Fruit fly (Drosophila melanogaster) whole organism, embryonic: ENCODE results near the gene CG6015.

Source experiments
- Awh ChIP-seq: fragments of 200-800 bp; sonication (Bioruptor generic); IDR thresholded peaks from 2 replicates; pipeline ENCODE4, ENCODE4 v1.3.6; 2022; ENCODE audit warnings: missing biosample characterization, missing genetic modification characterization
- CG10274 ChIP-seq: fragments of 200-800 bp; sonication (Bioruptor generic); optimal IDR thresholded peaks from 3 replicates; lab custom pipeline; 2017; ENCODE audit warnings: missing biosample characterization, mild to moderate bottlenecking, missing genetic modification characterization
- CG10979 ChIP-seq: fragments of 200-800 bp; sonication (Bioruptor generic); optimal IDR thresholded peaks from 2 replicates; lab custom pipeline; 2018; ENCODE audit warnings: missing biosample characterization, mild to moderate bottlenecking, missing genetic modification characterization, moderate library complexity
- CG11696 ChIP-seq: fragments of 200-800 bp; sonication (Bioruptor generic); IDR thresholded peaks from 2 replicates; pipeline ENCODE4 v1.3.6; 2022; ENCODE audit warnings: missing biosample characterization, missing genetic modification characterization
- CG12155 ChIP-seq: fragments of 200-800 bp; sonication (Bioruptor generic); optimal IDR thresholded peaks from 3 replicates; lab custom pipeline; 2016; ENCODE audit warnings: missing biosample characterization, missing genetic modification characterization
- CG13775 ChIP-seq: fragments of 200-800 bp; sonication (Bioruptor generic); optimal IDR thresholded peaks from 3 replicates; lab custom pipeline; 2017; ENCODE audit warnings: missing biosample characterization, mild to moderate bottlenecking, missing genetic modification characterization
- CG14441 ChIP-seq: fragments of 200-800 bp; sonication (Bioruptor generic); IDR thresholded peaks from 2 replicates; pipeline ENCODE4 v1.3.6; 2022; ENCODE audit warnings: missing biosample characterization, missing genetic modification characterization
- CG15073 ChIP-seq: fragments of 200-800 bp; sonication (Bioruptor generic); optimal IDR thresholded peaks from 2 replicates; lab custom pipeline; 2016; ENCODE audit warnings: missing biosample characterization, missing genetic modification characterization
- CG1792 ChIP-seq: fragments of 200-800 bp; sonication (Bioruptor generic); optimal IDR thresholded peaks from 2 replicates; lab custom pipeline; 2016; ENCODE audit warnings: missing biosample characterization, missing genetic modification characterization
- CG2116 ChIP-seq: fragments of 200-800 bp; sonication (Bioruptor generic); optimal IDR thresholded peaks from 3 replicates; lab custom pipeline; 2018; ENCODE audit warnings: missing biosample characterization, mild to moderate bottlenecking, missing genetic modification characterization
- CG2712 ChIP-seq: fragments of 200-800 bp; optimal IDR thresholded peaks from 3 replicates; lab custom pipeline; 2019; ENCODE audit warnings: missing biosample characterization, mild to moderate bottlenecking, missing genetic modification characterization, moderate library complexity
- CG30403 ChIP-seq: fragments of 200-800 bp; sonication (Bioruptor generic); optimal IDR thresholded peaks from 3 replicates; lab custom pipeline; 2016; ENCODE audit warnings: missing biosample characterization, missing genetic modification characterization
- CG3281 ChIP-seq: fragments of 200-800 bp; sonication (Bioruptor generic); optimal IDR thresholded peaks from 3 replicates; lab custom pipeline; 2017; ENCODE audit warnings: missing biosample characterization, mild to moderate bottlenecking, missing genetic modification characterization
- CG34422 ChIP-seq: fragments of 200-800 bp; sonication (Bioruptor generic); IDR thresholded peaks from 3 replicates; pipeline ENCODE4 v1.3.6; 2022; ENCODE audit warnings: missing biosample characterization, missing genetic modification characterization
- CG3847 ChIP-seq: fragments of 200-800 bp; sonication (Bioruptor generic); IDR thresholded peaks from 2 replicates; pipeline ENCODE4 v1.3.6; 2022; ENCODE audit warnings: missing biosample characterization, missing genetic modification characterization
- CG5180 ChIP-seq: fragments of 200-800 bp; sonication (Bioruptor generic); optimal IDR thresholded peaks from 3 replicates; lab custom pipeline; 2017; ENCODE audit warnings: missing biosample characterization, missing genetic modification characterization, mild to moderate bottlenecking, moderate library complexity, missing genetic modification reagents
- CG7357 ChIP-seq: fragments of 200-800 bp; sonication (Bioruptor generic); IDR thresholded peaks from 3 replicates; pipeline ENCODE4 v1.3.6; 2022; ENCODE audit warnings: missing biosample characterization, missing genetic modification characterization
- CG9437 ChIP-seq: fragments of 200-800 bp; sonication (Bioruptor generic); optimal IDR thresholded peaks from 2 replicates; lab custom pipeline; 2018; ENCODE audit warnings: missing biosample characterization, mild to moderate bottlenecking, missing genetic modification characterization
- CoRest ChIP-seq: fragments of 200-800 bp; sonication (Bioruptor generic); optimal IDR thresholded peaks from 3 replicates; lab custom pipeline; 2018; ENCODE audit warnings: missing biosample characterization, mild to moderate bottlenecking, missing genetic modification characterization, moderate library complexity
- Drgx ChIP-seq: fragments of 200-800 bp; sonication (Bioruptor generic); IDR thresholded peaks from 2 replicates; pipeline ENCODE4 v1.3.6; 2022; ENCODE audit warnings: missing biosample characterization, missing genetic modification characterization
- E2f1 ChIP-seq: fragments of 200-800 bp; sonication (Bioruptor generic); IDR thresholded peaks from 2 replicates; pipeline ENCODE4 v1.3.6; 2022; ENCODE audit warnings: missing biosample characterization, missing genetic modification characterization
- HHEX ChIP-seq: fragments of 200-800 bp; sonication (Bioruptor generic); optimal IDR thresholded peaks from 3 replicates; lab custom pipeline; 2017; ENCODE audit warnings: missing biosample characterization, mild to moderate bottlenecking, missing genetic modification characterization, missing genetic modification reagents
- HLH4C ChIP-seq: fragments of 200-800 bp; sonication (Bioruptor generic); IDR thresholded peaks from 3 replicates; pipeline ENCODE4 v1.3.6; 2022; ENCODE audit warnings: missing biosample characterization, missing genetic modification characterization; ENCODE audit not compliant: partially characterized antibody
- Lpt ChIP-seq: fragments of >200 bp; optimal IDR thresholded peaks from 2 replicates; lab custom pipeline; 2018; ENCODE audit warnings: missing biosample characterization, missing genetic modification characterization
- MESR4 ChIP-seq: fragments of 200-800 bp; sonication (Bioruptor generic); optimal IDR thresholded peaks from 2 replicates; lab custom pipeline; 2018; ENCODE audit warnings: missing biosample characterization, mild to moderate bottlenecking, missing genetic modification characterization, moderate library complexity
- Med ChIP-seq: fragments of 200-800 bp; sonication (Bioruptor generic); peaks from one replicate; lab custom pipeline; 2016; ENCODE audit warnings: missing biosample characterization, missing genetic modification characterization, mild to moderate bottlenecking, inconsistent platforms, moderate library complexity
- Meics ChIP-seq: fragments of 200-800 bp; sonication (Bioruptor generic); optimal IDR thresholded peaks from 2 replicates; lab custom pipeline; 2017; ENCODE audit warnings: missing biosample characterization, mild to moderate bottlenecking, missing genetic modification characterization
- NfI ChIP-seq: fragments of 200-800 bp; sonication (Bioruptor generic); optimal IDR thresholded peaks from 3 replicates; lab custom pipeline; 2018; ENCODE audit warnings: missing biosample characterization, mild to moderate bottlenecking, missing genetic modification characterization, moderate library complexity
- PHDP ChIP-seq: fragments of 200-800 bp; sonication (Bioruptor generic); optimal IDR thresholded peaks from 3 replicates; lab custom pipeline; 2018; ENCODE audit warnings: missing biosample characterization, mild to moderate bottlenecking, missing genetic modification characterization, moderate library complexity
- Spps ChIP-seq: fragments of 200-800 bp; sonication (Bioruptor generic); optimal IDR thresholded peaks from 2 replicates; lab custom pipeline; 2018; ENCODE audit warnings: missing biosample characterization, mild to moderate bottlenecking, missing genetic modification characterization
- bsh ChIP-seq, 2 experiments: fragments of 200-800 bp; sonication (Bioruptor generic); optimal IDR thresholded peaks; 2 replicates each; lab custom pipeline; 2017 to 2018; ENCODE audit warnings: mild to moderate bottlenecking in 2 of 2, missing biosample characterization in 2 of 2, missing genetic modification characterization in 2 of 2, moderate library complexity in 1 of 2
- cg ChIP-seq: fragments of 200-800 bp; sonication (Bioruptor generic); optimal IDR thresholded peaks from 3 replicates; lab custom pipeline; 2019; ENCODE audit warnings: missing biosample characterization, mild to moderate bottlenecking, missing genetic modification characterization, moderate library complexity
- chn ChIP-seq: fragments of 200-800 bp; sonication (Bioruptor generic); optimal IDR thresholded peaks from 2 replicates; lab custom pipeline; 2016; ENCODE audit warnings: missing biosample characterization, missing genetic modification characterization
- croc ChIP-seq: fragments of 200-800 bp; sonication (Bioruptor generic); conservative IDR thresholded peaks from 3 replicates; pipeline ENCODE4 v1.3.6; 2022; ENCODE audit warnings: missing biosample characterization, missing genetic modification characterization
- cwo ChIP-seq: fragments of 200-800 bp; sonication (Bioruptor generic); optimal IDR thresholded peaks from 3 replicates; lab custom pipeline; 2017; ENCODE audit warnings: missing biosample characterization, missing genetic modification characterization, mild to moderate bottlenecking, moderate library complexity, missing genetic modification reagents
- disco-r ChIP-seq: fragments of 200-800 bp; sonication (Bioruptor generic); optimal IDR thresholded peaks from 2 replicates; lab custom pipeline; 2016; ENCODE audit warnings: missing biosample characterization, missing genetic modification characterization
- ewg ChIP-seq: fragments of 200-800 bp; sonication (Bioruptor generic); optimal IDR thresholded peaks from 3 replicates; lab custom pipeline; 2017; ENCODE audit warnings: mild to moderate bottlenecking, missing biosample characterization, missing genetic modification reagents, missing genetic modification characterization
- eyg ChIP-seq: fragments of 200-800 bp; sonication (Bioruptor generic); optimal IDR thresholded peaks from 3 replicates; lab custom pipeline; 2016; ENCODE audit warnings: missing biosample characterization, missing genetic modification characterization
- ftz-f1 ChIP-seq: fragments of 200-800 bp; sonication (Bioruptor generic); optimal IDR thresholded peaks from 2 replicates; lab custom pipeline; 2016; ENCODE audit warnings: missing biosample characterization, missing genetic modification characterization
- jing ChIP-seq: fragments of 200-800 bp; sonication (Bioruptor generic); optimal IDR thresholded peaks from 2 replicates; lab custom pipeline; 2018; ENCODE audit warnings: missing biosample characterization, mild to moderate bottlenecking, missing genetic modification characterization
- lov ChIP-seq, 2 experiments: fragments of 200-800 bp in 1 of 2; fragments of >200 bp in 1 of 2; sonication (Bioruptor generic) in 1 of 2; IDR thresholded peaks in 1 of 2; optimal IDR thresholded peaks in 1 of 2; 2 replicates in 1 of 2; 3 replicates in 1 of 2; pipeline versions ENCODE4 v1.3.6 to Lab custom; 2017 to 2022; ENCODE audit warnings: missing biosample characterization in 1 of 2, missing genetic modification characterization in 1 of 2
- nau ChIP-seq: fragments of 200-800 bp; sonication (Bioruptor generic); optimal IDR thresholded peaks from 3 replicates; lab custom pipeline; 2017; ENCODE audit warnings: missing biosample characterization, mild to moderate bottlenecking, missing genetic modification characterization, missing genetic modification reagents
- nmo ChIP-seq: fragments of 200-800 bp; sonication (Bioruptor generic); optimal IDR thresholded peaks from 2 replicates; lab custom pipeline; 2018; ENCODE audit warnings: missing biosample characterization, mild to moderate bottlenecking, missing genetic modification characterization, moderate library complexity
- pfk ChIP-seq: fragments of 200-800 bp; sonication (Bioruptor generic); optimal IDR thresholded peaks from 2 replicates; lab custom pipeline; 2018; ENCODE audit warnings: missing biosample characterization, mild to moderate bottlenecking, missing genetic modification characterization, moderate library complexity
- pnt ChIP-seq: fragments of 200-800 bp; sonication (Bioruptor generic); optimal IDR thresholded peaks from 3 replicates; lab custom pipeline; 2016; ENCODE audit warnings: missing biosample characterization, missing genetic modification characterization
- sug ChIP-seq: fragments of 200-800 bp; optimal IDR thresholded peaks from 2 replicates; lab custom pipeline; 2019; ENCODE audit warnings: missing biosample characterization, mild to moderate bottlenecking, missing genetic modification characterization, moderate library complexity
- vfl ChIP-seq: fragments of 200-800 bp; sonication (Bioruptor generic); optimal IDR thresholded peaks from 2 replicates; lab custom pipeline; 2016; ENCODE audit warnings: missing biosample characterization, missing genetic modification characterization
- wdn ChIP-seq: fragments of 200-800 bp; sonication (Bioruptor generic); IDR thresholded peaks from 2 replicates; pipeline ENCODE4 v1.3.6; 2022; ENCODE audit warnings: missing biosample characterization, missing genetic modification characterization
- zfh2 ChIP-seq: fragments of 200-800 bp; sonication (Bioruptor generic); optimal IDR thresholded peaks from 2 replicates; lab custom pipeline; 2016; ENCODE audit warnings: missing biosample characterization, missing genetic modification characterization

CG6015 gene

DNA sequence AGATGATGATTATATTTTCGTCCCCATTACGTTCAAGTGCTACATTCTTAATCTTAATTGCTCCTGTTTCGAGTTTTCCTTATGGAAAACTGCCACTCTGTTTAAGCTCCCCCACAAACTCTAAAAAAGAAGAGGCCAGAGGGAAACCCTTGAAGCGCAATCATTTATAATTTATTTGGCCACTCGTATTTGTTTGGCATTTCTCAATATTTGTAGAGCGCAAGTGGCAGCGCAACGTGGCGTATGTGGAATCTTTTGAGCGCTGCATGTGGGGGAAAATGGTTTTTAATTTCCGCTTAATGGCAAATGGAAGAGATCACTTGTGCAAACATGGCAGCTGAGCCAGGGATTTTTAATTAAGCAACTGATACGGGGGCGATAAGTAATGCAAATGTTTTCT lies 33.1 kb upstream of the CG6015 start (continued):
- TF ChIP-seq Med (GFP tag; lab: Kevin White, UChicago) (no peak), CG2712 (tag; lab: Kevin White, UChicago) (no peak), lov (optimal IDR thresholded peaks at IDR 0.05; lab: Kevin White, UChicago) (no peak), lov (GFP tag; IDR thresholded peaks at IDR 0.05; lab: Robert Waterston, UW) (no peak), Spps (no peak), jing (GFP tag; lab: Kevin White, UChicago) (no peak), MESR4 (GFP tag; lab: Kevin White, UChicago) (no peak), CG14441 (GFP tag; lab: Robert Waterston, UW) (no peak), bsh (GFP tag; optimal IDR thresholded peaks at IDR 0.05; lab: Kevin White, UChicago) (peak in 1 of 2 experiments; percentile 6)

DNA sequence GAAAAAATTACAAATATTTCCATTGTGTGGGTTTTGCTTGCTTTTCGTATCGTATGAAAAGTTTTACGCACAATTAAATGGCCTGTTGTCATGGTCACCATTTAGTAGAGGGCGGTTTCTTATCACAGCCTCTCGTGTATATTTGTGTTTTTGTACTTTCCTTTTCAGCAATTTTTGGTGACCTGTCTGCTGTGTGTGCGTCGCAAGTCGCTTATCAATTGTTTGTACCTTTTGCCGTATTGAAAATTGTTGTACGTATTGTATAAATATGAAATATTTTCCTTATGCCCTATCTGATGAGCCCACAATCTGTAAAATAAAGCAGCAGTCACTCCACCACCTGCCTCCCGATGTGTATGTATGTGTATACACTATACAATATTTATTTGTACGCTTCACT lies 32.4 kb upstream of the CG6015 start:
- TF ChIP-seq CG10274 (GFP tag; lab: Kevin White, UChicago), result peak; percentile 23
- no peak for TF ChIP-seq CG10979 (tag; lab: Kevin White, UChicago)
- peak; percentile 5 for TF ChIP-seq CG3281 (GFP tag; lab: Kevin White, UChicago)
- no peak for TF ChIP-seq sug (tag; lab: Kevin White, UChicago)
- no peak for TF ChIP-seq cwo (GFP tag; lab: Kevin White, UChicago)
- TF ChIP-seq zfh2 (GFP tag; lab: Kevin White, UChicago), result no peak
- no peak for TF ChIP-seq Meics (GFP tag; lab: Kevin White, UChicago)
- TF ChIP-seq CG5180 (GFP tag; lab: Kevin White, UChicago), result no peak
- no peak for TF ChIP-seq NfI (GFP tag; lab: Kevin White, UChicago)
- no peak for TF ChIP-seq vfl
- peak; percentile 16 for TF ChIP-seq Spps
- TF ChIP-seq ftz-f1 (GFP tag; lab: Kevin White, UChicago), result no peak
- no peak for TF ChIP-seq wdn
- no peak for TF ChIP-seq CG30403
- no peak for TF ChIP-seq HHEX (GFP tag; lab: Kevin White, UChicago)
- no peak for TF ChIP-seq disco-r (GFP tag; lab: Kevin White, UChicago)
- TF ChIP-seq CG9437 (GFP tag; lab: Kevin White, UChicago), result no peak
- TF ChIP-seq CG1792 (GFP tag; lab: Kevin White, UChicago), result no peak
- TF ChIP-seq Awh (GFP tag; lab: Robert Waterston, UW), result no peak
- no peak for TF ChIP-seq CG15073
- no peak for TF ChIP-seq Lpt
- no peak for TF ChIP-seq croc (GFP tag; lab: Robert Waterston, UW)
- no peak for TF ChIP-seq CG2116 (GFP tag; lab: Kevin White, UChicago)
- TF ChIP-seq nau (GFP tag; lab: Kevin White, UChicago), result no peak
- no peak for TF ChIP-seq pfk (GFP tag; lab: Kevin White, UChicago)
- TF ChIP-seq chn (GFP tag; lab: Kevin White, UChicago), result no peak
- TF ChIP-seq nmo (GFP tag; lab: Kevin White, UChicago), result no peak
- no peak for TF ChIP-seq CG11696 (GFP tag; lab: Robert Waterston, UW)
- TF ChIP-seq CG13775, result no peak
- no peak for TF ChIP-seq cg (GFP tag; lab: Kevin White, UChicago)
- TF ChIP-seq CoRest (tag; lab: Kevin White, UChicago), result no peak
- TF ChIP-seq CG34422, result no peak
- no peak for TF ChIP-seq CG12155 (GFP tag; lab: Kevin White, UChicago)
- no peak for TF ChIP-seq CG7357 (GFP tag; lab: Robert Waterston, UW)
- TF ChIP-seq pnt (GFP tag; lab: Kevin White, UChicago), result no peak
- peak in 1 of 2 experiments; percentile 3 for TF ChIP-seq bsh (GFP tag; optimal IDR thresholded peaks at IDR 0.05; lab: Kevin White, UChicago)
- no peak for TF ChIP-seq eyg (GFP tag; lab: Kevin White, UChicago)
- TF ChIP-seq Drgx (GFP tag; lab: Robert Waterston, UW), result no peak
- no peak for TF ChIP-seq E2f1 (GFP tag; lab: Robert Waterston, UW)
- no peak for TF ChIP-seq ewg (GFP tag; lab: Kevin White, UChicago)
- TF ChIP-seq HLH4C (GFP tag; lab: Robert Waterston, UW), result no peak
- TF ChIP-seq PHDP (tag; lab: Kevin White, UChicago), result no peak
- no peak for TF ChIP-seq CG3847 (GFP tag; lab: Robert Waterston, UW)
